Worm (Caenorhabditis elegans) whole organism, L1 larva: Measurements from ENCODE around the gene arrd-28.

ENCODE experiments used
- Y116A8C.19 ChIP-seq: sonication (generic microtip); optimal IDR thresholded peaks from 2 replicates; lab custom pipeline; 2016; ENCODE audit warnings: missing compliant biosample characterization, missing genetic modification characterization, borderline replicate concordance
- aha-1 ChIP-seq: fragments of 150-350 bp; optimal IDR thresholded peaks from 2 replicates; lab custom pipeline; 2014; ENCODE audit warnings: missing biosample characterization, missing genetic modification characterization
- alr-1 ChIP-seq: fragments of 200-800 bp; sonication (Bioruptor generic); optimal IDR thresholded peaks from 2 replicates; lab custom pipeline; 2018; ENCODE audit warnings: borderline replicate concordance, mild to moderate bottlenecking, missing genetic modification characterization, missing compliant biosample characterization
- ama-1 ChIP-seq: fragments of 150-350 bp; optimal IDR thresholded peaks from 2 replicates; lab custom pipeline; 2014
- blmp-1 ChIP-seq: fragments of 150-350 bp; optimal IDR thresholded peaks from 2 replicates; lab custom pipeline; 2014; ENCODE audit warnings: missing biosample characterization, missing genetic modification characterization
- ceh-63 ChIP-seq: fragments of 200-800 bp; sonication (Bioruptor generic); optimal IDR thresholded peaks from 2 replicates; lab custom pipeline; 2018; ENCODE audit warnings: mild to moderate bottlenecking, missing genetic modification characterization, missing compliant biosample characterization
- dpl-1 ChIP-seq, 3 experiments: fragments of 150-350 bp in 2 of 3; sonication (generic microtip) in 1 of 3; optimal IDR thresholded peaks; 2 replicates each; lab custom pipeline; 2014 to 2017; ENCODE audit warnings: missing biosample characterization in 3 of 3, missing genetic modification characterization in 3 of 3, missing genetic modification reagents in 3 of 3
- dsc-1 ChIP-seq: sonication (generic microtip); optimal IDR thresholded peaks from 2 replicates; lab custom pipeline; 2016; ENCODE audit warnings: mild to moderate bottlenecking, missing genetic modification characterization, missing compliant biosample characterization
- efl-1 ChIP-seq, 4 experiments: fragments of 150-350 bp; optimal IDR thresholded peaks in 3 of 4; peaks in 1 of 4; 1 replicate in 1 of 4; 2 replicates in 3 of 4; lab custom pipeline; 2014; ENCODE audit warnings: missing biosample characterization in 2 of 4, missing genetic modification characterization in 2 of 4, missing genetic modification reagents in 2 of 4
- fkh-10 ChIP-seq: sonication (generic microtip); optimal IDR thresholded peaks from 2 replicates; lab custom pipeline; 2017; ENCODE audit warnings: missing biosample characterization, missing genetic modification reagents, missing genetic modification characterization
- hlh-17 ChIP-seq: fragments of 200-800 bp; sonication (Bioruptor generic); optimal IDR thresholded peaks from 2 replicates; lab custom pipeline; 2018; ENCODE audit warnings: missing genetic modification characterization, mild to moderate bottlenecking, missing compliant biosample characterization, moderate library complexity, borderline replicate concordance
- hlh-4 ChIP-seq: sonication (generic microtip); optimal IDR thresholded peaks from 2 replicates; lab custom pipeline; 2016; ENCODE audit warnings: mild to moderate bottlenecking, missing genetic modification characterization, missing compliant biosample characterization
- lin-14 ChIP-seq: fragments of 200-800 bp; sonication (Bioruptor generic); optimal IDR thresholded peaks from 2 replicates; lab custom pipeline; 2018; ENCODE audit warnings: mild to moderate bottlenecking, missing genetic modification characterization, moderate library complexity, missing compliant biosample characterization
- lir-3 ChIP-seq: sonication (generic microtip); optimal IDR thresholded peaks from 2 replicates; lab custom pipeline; 2016; ENCODE audit warnings: mild to moderate bottlenecking, missing genetic modification characterization, moderate library complexity, missing compliant biosample characterization; ENCODE audit not compliant: poor library complexity
- mdl-1 ChIP-seq, 2 experiments: fragments of 150-350 bp; optimal IDR thresholded peaks; 2 replicates each; lab custom pipeline; 2014 to 2017; ENCODE audit warnings: missing biosample characterization in 2 of 2, missing genetic modification characterization in 2 of 2, inconsistent platforms in 1 of 2
- mep-1 ChIP-seq: fragments of 150-350 bp; optimal IDR thresholded peaks from 2 replicates; lab custom pipeline; 2014; ENCODE audit warnings: missing biosample characterization, missing genetic modification characterization
- nhr-20 ChIP-seq: sonication (generic microtip); optimal IDR thresholded peaks from 2 replicates; lab custom pipeline; 2016; ENCODE audit warnings: mild to moderate bottlenecking, missing genetic modification characterization, missing compliant biosample characterization
- nhr-28 ChIP-seq: fragments of 150-350 bp; optimal IDR thresholded peaks from 2 replicates; lab custom pipeline; 2014; ENCODE audit warnings: missing biosample characterization, missing genetic modification characterization
- nhr-84 ChIP-seq: sonication (generic microtip); optimal IDR thresholded peaks from 2 replicates; lab custom pipeline; 2017; ENCODE audit warnings: missing biosample characterization, missing genetic modification characterization
- pag-3 ChIP-seq: sonication (generic microtip); optimal IDR thresholded peaks from 2 replicates; lab custom pipeline; 2017; ENCODE audit warnings: missing genetic modification characterization, mild to moderate bottlenecking, missing compliant biosample characterization, antibody characterized with exemption, borderline replicate concordance; ENCODE audit not compliant: insufficient read depth
- pqm-1 ChIP-seq: sonication (generic microtip); optimal IDR thresholded peaks from 3 replicates; lab custom pipeline; 2017; ENCODE audit warnings: missing biosample characterization, missing genetic modification characterization
- unc-130 ChIP-seq: fragments of 150-350 bp; optimal IDR thresholded peaks from 2 replicates; lab custom pipeline; 2017; ENCODE audit warnings: missing biosample characterization, missing genetic modification characterization, inconsistent platforms
- unc-98 ChIP-seq: fragments of 200-800 bp; sonication (Bioruptor generic); IDR thresholded peaks from 2 replicates; pipeline ENCODE4 v1.3.6; 2022; ENCODE audit warnings: missing genetic modification characterization, missing compliant biosample characterization
- zip-4 ChIP-seq: fragments of 200-800 bp; sonication (Bioruptor generic); optimal IDR thresholded peaks from 2 replicates; lab custom pipeline; 2018; ENCODE audit warnings: mild to moderate bottlenecking, missing genetic modification characterization, moderate library complexity, missing compliant biosample characterization
- ztf-4 ChIP-seq: fragments of 150-350 bp; optimal IDR thresholded peaks from 2 replicates; lab custom pipeline; 2014; ENCODE audit warnings: missing biosample characterization, missing genetic modification characterization

arrd-28 gene

ce11 chrX:10230872-10231271 lies 47.1 kb downstream of the arrd-28 start (continued):
- TF ChIP-seq mep-1 (tag; lab: Kevin White, UChicago) (peak; percentile 41), nhr-84 (no peak), pag-3 (tag; lab: Kevin White, UChicago) (no peak), ceh-63 (no peak), dsc-1 (tag; lab: Kevin White, UChicago) (peak; percentile 79), unc-130 (tag; lab: Kevin White, UChicago) (no peak), hlh-17 (no peak), mdl-1 (tag; optimal IDR thresholded peaks at IDR 0.05; lab: Kevin White, UChicago) (peak in 1 of 2 experiments; percentile 63), alr-1 (tag; lab: Kevin White, UChicago) (no peak), nhr-20 (tag; lab: Kevin White, UChicago) (peak; percentile 1), aha-1 (tag; lab: Kevin White, UChicago) (no peak)

ce11 chrX:10232395-10232794 lies 48.6 kb downstream of the arrd-28 start:
- TF ChIP-seq ztf-4 (tag; lab: Kevin White, UChicago) (no peak), Y116A8C.19 (no peak), ama-1 (lab: Kevin White, UChicago) (no peak), fkh-10 (no peak), hlh-4 (tag; lab: Kevin White, UChicago) (no peak), dpl-1 (GFP tag; optimal IDR thresholded peaks at IDR 0.05; lab: Kevin White, UChicago) (no peak), efl-1 (optimal IDR thresholded peaks at IDR 0.05; lab: Kevin White, UChicago) (no peak), efl-1 (GFP tag; optimal IDR thresholded peaks at IDR 0.05 in 1 of 2; lab: Kevin White, UChicago) (peak in 1 of 2 experiments; percentile 5), nhr-28 (tag; lab: Kevin White, UChicago) (no peak), pqm-1 (tag; lab: Kevin White, UChicago) (no peak), lin-14 (peak; percentile 13), blmp-1 (tag; lab: Kevin White, UChicago) (peak; percentile 29), zip-4 (GFP tag; lab: Kevin White, UChicago) (no peak), unc-98 (GFP tag; lab: Robert Waterston, UW) (no peak), lir-3 (tag; lab: Kevin White, UChicago) (no peak)
